Worm (Caenorhabditis elegans) whole organism, L4 larva: ENCODE data around the gene M02D8.7.

Source experiments
- D1046.2 ChIP-seq: fragments of 200-800 bp; sonication (Bioruptor generic); IDR thresholded peaks from 2 replicates; pipeline ENCODE4 v1.3.6; 2022; ENCODE audit warnings: missing genetic modification characterization, missing compliant biosample characterization
- F10B5.3 ChIP-seq: sonication (generic microtip); optimal IDR thresholded peaks from 2 replicates; lab custom pipeline; 2016; ENCODE audit warnings: mild to moderate bottlenecking, missing genetic modification characterization, missing compliant biosample characterization
- T20F7.1 ChIP-seq: fragments of 200-800 bp; sonication (Bioruptor generic); optimal IDR thresholded peaks from 2 replicates; lab custom pipeline; 2018; ENCODE audit warnings: mild to moderate bottlenecking, missing genetic modification characterization, missing compliant biosample characterization
- T26A8.4 ChIP-seq: fragments of 200-800 bp; sonication (Bioruptor generic); IDR thresholded peaks from 2 replicates; pipeline ENCODE4 v1.3.6; 2022; ENCODE audit warnings: missing genetic modification characterization, missing compliant biosample characterization
- Y48G9A.11 ChIP-seq: fragments of 200-800 bp; sonication (Bioruptor generic); IDR thresholded peaks from 2 replicates; pipeline ENCODE4 v1.3.6; 2022; ENCODE audit warnings: missing genetic modification reagents, missing genetic modification characterization, missing compliant biosample characterization
- Y75B8A.6 ChIP-seq: fragments of 200-800 bp; sonication (Bioruptor generic); IDR thresholded peaks from 2 replicates; pipeline ENCODE4 v1.3.6; 2022; ENCODE audit warnings: missing genetic modification reagents, missing genetic modification characterization, missing compliant biosample characterization
- ZK337.2 ChIP-seq: fragments of 200-800 bp; sonication (Bioruptor generic); IDR thresholded peaks from 2 replicates; pipeline ENCODE4 v1.3.6; 2022; ENCODE audit warnings: missing genetic modification reagents, missing genetic modification characterization, missing compliant biosample characterization
- aha-1 ChIP-seq: fragments of 150-350 bp; peaks from one replicate; lab custom pipeline; 2014; ENCODE audit warnings: missing biosample characterization, missing genetic modification characterization
- arid-1 ChIP-seq: fragments of 200-800 bp; sonication (Bioruptor generic); conservative IDR thresholded peaks from 2 replicates; pipeline ENCODE4 v1.3.6; 2022; ENCODE audit warnings: missing genetic modification reagents, missing genetic modification characterization, missing compliant biosample characterization
- ceh-62 ChIP-seq: sonication (generic microtip); optimal IDR thresholded peaks from 2 replicates; lab custom pipeline; 2017; ENCODE audit warnings: missing biosample characterization, missing genetic modification characterization
- ceh-82 ChIP-seq: sonication (generic microtip); optimal IDR thresholded peaks from 2 replicates; lab custom pipeline; 2017; ENCODE audit warnings: missing biosample characterization, missing genetic modification characterization
- daf-12 ChIP-seq: fragments of 150-350 bp; optimal IDR thresholded peaks from 2 replicates; lab custom pipeline; 2014; ENCODE audit warnings: missing biosample characterization, missing genetic modification reagents, missing genetic modification characterization
- daf-16 ChIP-seq, 3 experiments: sonication (generic microtip); optimal IDR thresholded peaks; 2 replicates each; lab custom pipeline; 2016 to 2017; ENCODE audit warnings: missing genetic modification characterization in 3 of 3, missing genetic modification reagents in 3 of 3, mild to moderate bottlenecking in 2 of 3, missing compliant biosample characterization in 2 of 3, missing biosample characterization in 1 of 3, moderate library complexity in 1 of 3
- daf-19 ChIP-seq: fragments of 200-800 bp; sonication (Bioruptor generic); conservative IDR thresholded peaks from 2 replicates; pipeline ENCODE4 v1.3.6; 2022; ENCODE audit warnings: missing genetic modification characterization, missing compliant biosample characterization
- dmd-9 ChIP-seq: fragments of 200-800 bp; sonication (Bioruptor generic); IDR thresholded peaks from 2 replicates; pipeline ENCODE4 v1.3.6; 2022; ENCODE audit warnings: missing genetic modification reagents, missing genetic modification characterization, missing compliant biosample characterization
- duxl-1 ChIP-seq: sonication (generic microtip); optimal IDR thresholded peaks from 2 replicates; lab custom pipeline; 2016; ENCODE audit warnings: mild to moderate bottlenecking, missing genetic modification characterization, moderate library complexity, missing compliant biosample characterization; ENCODE audit not compliant: poor library complexity
- dve-1 ChIP-seq: sonication (generic microtip); optimal IDR thresholded peaks from 2 replicates; lab custom pipeline; 2017; ENCODE audit warnings: antibody characterized with exemption, mild to moderate bottlenecking, missing genetic modification characterization, missing compliant biosample characterization; ENCODE audit not compliant: insufficient read depth
- fos-1 ChIP-seq: fragments of 150-350 bp; optimal IDR thresholded peaks from 2 replicates; lab custom pipeline; 2014; ENCODE audit warnings: missing biosample characterization, missing genetic modification characterization
- gei-8 ChIP-seq: fragments of 200-800 bp; sonication (Bioruptor generic); optimal IDR thresholded peaks from 2 replicates; lab custom pipeline; 2018; ENCODE audit warnings: mild to moderate bottlenecking, missing genetic modification characterization, missing compliant biosample characterization
- hlh-11 ChIP-seq: fragments of 200-800 bp; sonication (Bioruptor generic); optimal IDR thresholded peaks from 2 replicates; lab custom pipeline; 2018; ENCODE audit warnings: mild to moderate bottlenecking, missing genetic modification characterization, missing compliant biosample characterization
- hmg-1.1 ChIP-seq: fragments of 200-800 bp; sonication (Bioruptor generic); IDR thresholded peaks from 2 replicates; pipeline ENCODE4 v1.3.6; 2022; ENCODE audit warnings: missing genetic modification reagents, missing genetic modification characterization, missing compliant biosample characterization
- lim-7 ChIP-seq: fragments of 200-800 bp; sonication (Bioruptor generic); IDR thresholded peaks from 2 replicates; pipeline ENCODE4 v1.3.6; 2022; ENCODE audit warnings: missing genetic modification characterization, missing compliant biosample characterization
- lin-1 ChIP-seq: fragments of 200-800 bp; sonication (Bioruptor generic); IDR thresholded peaks from 2 replicates; pipeline ENCODE4 v1.3.6; 2022; ENCODE audit warnings: missing genetic modification reagents, missing genetic modification characterization, missing compliant biosample characterization
- lin-15B ChIP-seq: fragments of 150-350 bp; sonication (generic microtip); optimal IDR thresholded peaks from 3 replicates; lab custom pipeline; 2014; ENCODE audit warnings: missing biosample characterization, missing genetic modification characterization
- lir-3 ChIP-seq: sonication (generic microtip); optimal IDR thresholded peaks from 2 replicates; lab custom pipeline; 2016; ENCODE audit warnings: mild to moderate bottlenecking, missing genetic modification characterization, missing compliant biosample characterization
- mdt-29 ChIP-seq: fragments of 200-800 bp; sonication (Bioruptor generic); IDR thresholded peaks from 2 replicates; pipeline ENCODE4 v1.3.6; 2022; ENCODE audit warnings: missing genetic modification reagents, missing genetic modification characterization, missing compliant biosample characterization
- mep-1 ChIP-seq: fragments of 150-350 bp; sonication (generic microtip); optimal IDR thresholded peaks from 3 replicates; lab custom pipeline; 2014; ENCODE audit warnings: missing biosample characterization, missing genetic modification characterization
- mes-2 ChIP-seq: sonication (generic microtip); optimal IDR thresholded peaks from 2 replicates; lab custom pipeline; 2016; ENCODE audit warnings: missing genotype, mild to moderate bottlenecking, missing genetic modification characterization, missing compliant biosample characterization; ENCODE audit not compliant: poor library complexity, severe bottlenecking
- mxl-3 ChIP-seq: fragments of 200-800 bp; sonication (Bioruptor generic); optimal IDR thresholded peaks from 2 replicates; lab custom pipeline; 2018; ENCODE audit warnings: mild to moderate bottlenecking, missing genetic modification characterization, missing compliant biosample characterization
- nhr-10 ChIP-seq: fragments of 150-350 bp; optimal IDR thresholded peaks from 2 replicates; lab custom pipeline; 2014; ENCODE audit warnings: missing biosample characterization, missing genetic modification characterization
- nhr-111 ChIP-seq: fragments of 200-800 bp; sonication (Bioruptor generic); optimal IDR thresholded peaks from 2 replicates; lab custom pipeline; 2018; ENCODE audit warnings: mild to moderate bottlenecking, missing genetic modification characterization, missing compliant biosample characterization
- nhr-237 ChIP-seq: sonication (generic microtip); optimal IDR thresholded peaks from 2 replicates; lab custom pipeline; 2017; ENCODE audit warnings: missing biosample characterization, missing genetic modification characterization
- nhr-28 ChIP-seq: fragments of 150-350 bp; optimal IDR thresholded peaks from 2 replicates; lab custom pipeline; 2014; ENCODE audit warnings: missing biosample characterization, missing genetic modification characterization
- nhr-41 ChIP-seq: fragments of 200-800 bp; sonication (Bioruptor generic); IDR thresholded peaks from 2 replicates; pipeline ENCODE4 v1.3.6; 2022; ENCODE audit warnings: missing genetic modification reagents, missing genetic modification characterization, missing compliant biosample characterization
- nhr-48 ChIP-seq: sonication (generic microtip); optimal IDR thresholded peaks from 2 replicates; lab custom pipeline; 2016; ENCODE audit warnings: mild to moderate bottlenecking, missing genetic modification characterization, missing compliant biosample characterization
- nhr-77 ChIP-seq: fragments of 150-350 bp; optimal IDR thresholded peaks from 2 replicates; lab custom pipeline; 2014; ENCODE audit warnings: missing biosample characterization, missing genetic modification characterization
- pha-4 ChIP-seq, 2 experiments: fragments of 150-350 bp in 1 of 2; fragments of 200-800 bp in 1 of 2; sonication (Bioruptor generic) in 1 of 2; IDR thresholded peaks in 1 of 2; optimal IDR thresholded peaks in 1 of 2; 2 replicates each; pipeline versions ENCODE4 v1.3.6 to Lab custom; 2014 to 2022; ENCODE audit warnings: missing genetic modification characterization in 2 of 2, missing genetic modification reagents in 2 of 2, missing biosample characterization in 1 of 2, missing compliant biosample characterization in 1 of 2
- php-3 ChIP-seq: fragments of 200-800 bp; sonication (Bioruptor generic); IDR thresholded peaks from 2 replicates; pipeline ENCODE4 v1.3.6; 2022; ENCODE audit warnings: missing genetic modification reagents, missing genetic modification characterization, missing compliant biosample characterization
- pqm-1 ChIP-seq: sonication (generic microtip); optimal IDR thresholded peaks from 2 replicates; lab custom pipeline; 2017; ENCODE audit warnings: missing biosample characterization, missing genetic modification characterization
- sdz-12 ChIP-seq: fragments of 200-800 bp; sonication (Bioruptor generic); optimal IDR thresholded peaks from 2 replicates; lab custom pipeline; 2018; ENCODE audit warnings: mild to moderate bottlenecking, missing genetic modification characterization, missing compliant biosample characterization
- snpc-1.2 ChIP-seq: fragments of 200-800 bp; sonication (Bioruptor generic); IDR thresholded peaks from 2 replicates; pipeline ENCODE4 v1.3.6; 2022; ENCODE audit warnings: missing genetic modification reagents, missing genetic modification characterization, missing compliant biosample characterization
- tag-97 ChIP-seq: fragments of 200-800 bp; sonication (Bioruptor generic); IDR thresholded peaks from 2 replicates; pipeline ENCODE4 v1.3.6; 2022; ENCODE audit warnings: missing genetic modification characterization, missing compliant biosample characterization
- unc-130 ChIP-seq: sonication (generic microtip); optimal IDR thresholded peaks from 2 replicates; lab custom pipeline; 2016; ENCODE audit warnings: missing genetic modification reagents, missing genetic modification characterization, missing compliant biosample characterization
- zfp-2 ChIP-seq: sonication (generic microtip); optimal IDR thresholded peaks from 2 replicates; lab custom pipeline; 2016; ENCODE audit warnings: mild to moderate bottlenecking, missing genetic modification characterization, missing compliant biosample characterization
- ztf-7 ChIP-seq: fragments of 150-350 bp; optimal IDR thresholded peaks from 2 replicates; lab custom pipeline; 2014; ENCODE audit warnings: missing biosample characterization, missing genetic modification characterization

Gene M02D8.7

ce11 chrX:8718153-8718552 is 24.6 kb downstream of the M02D8.7 start:
- peak; percentile 28; the same call in 1 of the 2 replicates for TF ChIP-seq php-3 (GFP tag; lab: Robert Waterston, UW)
- no peak for TF ChIP-seq lin-1 (GFP tag; lab: Robert Waterston, UW)
- no peak for TF ChIP-seq mdt-29 (GFP tag; lab: Robert Waterston, UW)
- TF ChIP-seq unc-130 = no peak
- TF ChIP-seq T26A8.4 (GFP tag; lab: Robert Waterston, UW) = 0 out of 2 replicates have a peak, but pooled peaks have one; percentile 10
- no peak for TF ChIP-seq ZK337.2 (GFP tag; lab: Robert Waterston, UW)
- no peak for TF ChIP-seq lir-3 (tag; lab: Kevin White, UChicago)
- no peak for TF ChIP-seq snpc-1.2
- no peak for TF ChIP-seq ceh-82 (tag; lab: Kevin White, UChicago)
- no peak for TF ChIP-seq tag-97 (GFP tag; lab: Robert Waterston, UW)
- no peak for TF ChIP-seq mep-1
- no peak for TF ChIP-seq daf-12 (tag; lab: Kevin White, UChicago)
- TF ChIP-seq zfp-2 = no peak
- TF ChIP-seq gei-8 (GFP tag; lab: Kevin White, UChicago) = no peak
- TF ChIP-seq T20F7.1 (GFP tag; lab: Kevin White, UChicago) = peak; percentile 34
- peak; percentile 20 for TF ChIP-seq fos-1 (tag; lab: Kevin White, UChicago)
- no peak for TF ChIP-seq duxl-1
- no peak for TF ChIP-seq Y48G9A.11
- no peak for TF ChIP-seq nhr-48 (tag; lab: Kevin White, UChicago)
- no peak for TF ChIP-seq hmg-1.1 (GFP tag; lab: Robert Waterston, UW)
- TF ChIP-seq nhr-111 (GFP tag; lab: Kevin White, UChicago) = no peak
- no peak for TF ChIP-seq hlh-11
- no peak for TF ChIP-seq F10B5.3
- TF ChIP-seq ztf-7 (tag; lab: Kevin White, UChicago) = no peak
- no peak for TF ChIP-seq Y75B8A.6 (GFP tag; lab: Robert Waterston, UW)
- TF ChIP-seq D1046.2 = no peak
- no peak for TF ChIP-seq nhr-10 (tag; lab: Kevin White, UChicago)
- TF ChIP-seq aha-1 = no peak
- 0 out of 2 replicates have a peak, but pooled peaks have one; percentile 13 for TF ChIP-seq pha-4 (GFP tag; IDR thresholded peaks at IDR 0.05; lab: Robert Waterston, UW)
- no peak for TF ChIP-seq pha-4 (tag; optimal IDR thresholded peaks at IDR 0.05; lab: Kevin White, UChicago)
- TF ChIP-seq arid-1 (GFP tag; lab: Robert Waterston, UW) = no peak
- TF ChIP-seq nhr-28 (tag; lab: Kevin White, UChicago) = peak; percentile 42
- peak; percentile 93 for TF ChIP-seq nhr-77 (tag; lab: Kevin White, UChicago)
- no peak for TF ChIP-seq ceh-62 (tag; lab: Kevin White, UChicago)
- TF ChIP-seq pqm-1 (tag; lab: Kevin White, UChicago) = no peak
- peak; percentile 69 for TF ChIP-seq dve-1 (tag; lab: Kevin White, UChicago)
- no peak for TF ChIP-seq mxl-3 (GFP tag; lab: Kevin White, UChicago)
- no peak for TF ChIP-seq daf-16 (GFP tag; optimal IDR thresholded peaks at IDR 0.05; lab: Kevin White, UChicago)
- TF ChIP-seq daf-16 (tag; optimal IDR thresholded peaks at IDR 0.05; lab: Kevin White, UChicago) = peak; percentile 71
- no peak for TF ChIP-seq mes-2 (tag; lab: Kevin White, UChicago)
- TF ChIP-seq nhr-237 (tag; lab: Kevin White, UChicago) = no peak
- no peak for TF ChIP-seq dmd-9 (GFP tag; lab: Robert Waterston, UW)
- no peak for TF ChIP-seq daf-19 (GFP tag; lab: Robert Waterston, UW)
- no peak for TF ChIP-seq lin-15B
- TF ChIP-seq sdz-12 (GFP tag; lab: Kevin White, UChicago) = no peak
- no peak for TF ChIP-seq nhr-41 (GFP tag; lab: Robert Waterston, UW)
- TF ChIP-seq lim-7 (GFP tag; lab: Robert Waterston, UW) = no peak
